Worm (Caenorhabditis elegans): ENCODE results near the gene C01G6.9.

The C01G6.9 gene

DNA sequence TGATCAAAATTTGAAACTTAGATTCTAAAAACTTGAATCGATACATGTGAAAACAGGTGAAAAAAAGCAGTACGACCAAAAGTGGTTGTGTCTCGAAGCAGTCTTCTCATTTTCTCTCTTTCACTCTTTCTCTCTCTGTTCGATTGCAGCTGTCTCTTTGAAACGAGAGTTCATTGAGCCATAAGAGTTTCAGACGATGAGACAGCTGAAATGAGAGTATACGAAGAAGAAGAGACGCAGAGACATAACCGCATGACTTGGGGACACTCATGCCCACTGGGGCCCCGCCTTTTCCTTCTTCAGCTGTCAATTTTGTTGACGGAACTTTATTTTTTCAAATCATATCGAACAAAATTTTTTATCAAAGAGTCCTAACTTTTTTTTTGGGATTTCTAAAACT lies 21.6 kb downstream of the C01G6.9 start (continued):
- TF ChIP-seq C34B4.2 (tag; optimal IDR thresholded peaks at IDR 0.05) (no peak), egl-27 (tag; optimal IDR thresholded peaks at IDR 0.05) (peak; percentile 40 to 54), lsy-2 (tag; optimal IDR thresholded peaks at IDR 0.05) (peak; percentile 87 to 89), pqm-1 (tag; optimal IDR thresholded peaks at IDR 0.05) (no peak), rnt-1 (tag; optimal IDR thresholded peaks at IDR 0.05) (peak; percentile 92), dsc-1 (tag; optimal IDR thresholded peaks at IDR 0.05) (peak; percentile 48), C04F5.9 (tag; optimal IDR thresholded peaks at IDR 0.05) (peak; percentile 16), snpc-4 (tag; optimal IDR thresholded peaks at IDR 0.05) (peak; percentile 59), hlh-17 (GFP tag; optimal IDR thresholded peaks at IDR 0.05; ENCODE audit: borderline replicate concordance) (no peak), ceh-63 (GFP tag; optimal IDR thresholded peaks at IDR 0.05) (no peak), swsn-7 (tag; optimal IDR thresholded peaks at IDR 0.05) (peak; percentile 86), nhr-19 (GFP tag; conservative IDR thresholded peaks at IDR 0.05) (peak; percentile 86), Y116A8C.19 (tag; optimal IDR thresholded peaks at IDR 0.05; ENCODE audit: borderline replicate concordance) (no peak), ceh-8 (GFP tag; optimal IDR thresholded peaks at IDR 0.05) (no peak), mdl-1 (tag; optimal IDR thresholded peaks at IDR 0.05) (peak; percentile 14 to 92), snu-23 (GFP tag; optimal IDR thresholded peaks at IDR 0.05) (peak; percentile 94), nhr-71 (tag; optimal IDR thresholded peaks at IDR 0.05) (peak; percentile 96), lin-14 (GFP tag; optimal IDR thresholded peaks at IDR 0.05) (peak; percentile 97), zip-4 (GFP tag; optimal IDR thresholded peaks at IDR 0.05) (no peak), hpl-2 (GFP tag; optimal IDR thresholded peaks at IDR 0.05) (peak; percentile 44), fkh-4 (tag; optimal IDR thresholded peaks at IDR 0.05; ENCODE audit: borderline replicate concordance) (peak; percentile 45), unc-30 (tag; optimal IDR thresholded peaks at IDR 0.05) (no peak), C16A3.4 (tag; optimal IDR thresholded peaks at IDR 0.05) (peak; percentile 71), isw-1 (GFP tag; IDR thresholded peaks at IDR 0.05) (peak; percentile 66), elt-2 (tag; optimal IDR thresholded peaks at IDR 0.05) (peak; percentile 53), mef-2 (tag; optimal IDR thresholded peaks at IDR 0.05) (peak; percentile 66), efl-1 (optimal IDR thresholded peaks at IDR 0.05) (peak; percentile 83 to 91), efl-1 (GFP tag; optimal IDR thresholded peaks at IDR 0.05 in 1 of 2) (peak; percentile 63 to 96), nhr-237 (tag; optimal IDR thresholded peaks at IDR 0.05) (peak; percentile 30), jun-1 (tag; optimal IDR thresholded peaks at IDR 0.05) (peak; percentile 78), dpl-1 (GFP tag; optimal IDR thresholded peaks at IDR 0.05) (peak; percentile 47 to 70 (median 69)), unc-62 (GFP tag; optimal IDR thresholded peaks at IDR 0.05) (no peak), pag-3 (tag; optimal IDR thresholded peaks at IDR 0.05; ENCODE audit: borderline replicate concordance, insufficient read depth) (no peak), F16B12.6 (tag; optimal IDR thresholded peaks at IDR 0.05) (peak; percentile 51), nhr-76 (tag; optimal IDR thresholded peaks at IDR 0.05) (no peak), unc-130 (tag; optimal IDR thresholded peaks at IDR 0.05) (no peak), elt-3 (tag; optimal IDR thresholded peaks at IDR 0.05) (peak in 2 of 6 experiments; percentile 63 to 82), fkh-10 (GFP tag; optimal IDR thresholded peaks at IDR 0.05) (peak; percentile 2), fos-1 (tag; optimal IDR thresholded peaks at IDR 0.05) (peak; percentile 86), ets-5 (GFP tag; IDR thresholded peaks at IDR 0.05) (no peak), nhr-11 (tag; optimal IDR thresholded peaks at IDR 0.05) (peak; percentile 86), zag-1 (tag; optimal IDR thresholded peaks at IDR 0.05) (no peak), ama-1 (optimal IDR thresholded peaks at IDR 0.05) (peak; percentile 6), nhr-28 (tag; optimal IDR thresholded peaks at IDR 0.05) (no peak), lin-15B (tag; optimal IDR thresholded peaks at IDR 0.05) (peak; percentile 1), vab-15 (tag; optimal IDR thresholded peaks at IDR 0.05) (no peak)

Data from whole organism, L1 larva.